Fruit fly (Drosophila melanogaster) whole organism: ENCODE data around the gene gb.

Source experiments
- CG8478 ChIP-seq: fragments of >200 bp; optimal IDR thresholded peaks from 2 replicates; lab custom pipeline; 2018; ENCODE audit warnings: inconsistent platforms
- Dll ChIP-seq: fragments of >200 bp; optimal IDR thresholded peaks from 2 replicates; lab custom pipeline; 2017
- EcR ChIP-seq, 2 experiments: fragments of >200 bp; optimal IDR thresholded peaks; 2 replicates each; lab custom pipeline; 2017; ENCODE audit warnings: missing biosample characterization in 2 of 2, missing genetic modification characterization in 2 of 2, missing genetic modification reagents in 2 of 2
- pan ChIP-seq: fragments of >200 bp; optimal IDR thresholded peaks from 2 replicates; lab custom pipeline; 2017
- psq ChIP-seq: fragments of >200 bp; optimal IDR thresholded peaks from 2 replicates; lab custom pipeline; 2017
- usp ChIP-seq: fragments of >200 bp; optimal IDR thresholded peaks from 2 replicates; lab custom pipeline; 2017; ENCODE audit warnings: missing biosample characterization, missing genetic modification characterization, mixed read lengths

- TF ChIP-seq CG8478 (lab: Kevin White, UChicago) (no peak), Dll (lab: Kevin White, UChicago) (no peak), psq (lab: Kevin White, UChicago) (no peak), usp (no peak), pan (lab: Kevin White, UChicago) (no peak), EcR (GFP tag; optimal IDR thresholded peaks at IDR 0.05; lab: Kevin White, UChicago) (no peak)
Observed at dm6 chr3R:27092263-27092662, 19.8 kb downstream of the gb start.
